Fruit fly (Drosophila melanogaster) S2 (cell line): ENCODE data around the gene CG18598.

Experiments
- CG8478 ChIP-seq: fragments of >200 bp; optimal IDR thresholded peaks from 2 replicates; lab custom pipeline; 2018
- CTCF ChIP-seq, 2 experiments: fragments of >200 bp; optimal IDR thresholded peaks; 2 replicates each; lab custom pipeline; 2018

DNA sequence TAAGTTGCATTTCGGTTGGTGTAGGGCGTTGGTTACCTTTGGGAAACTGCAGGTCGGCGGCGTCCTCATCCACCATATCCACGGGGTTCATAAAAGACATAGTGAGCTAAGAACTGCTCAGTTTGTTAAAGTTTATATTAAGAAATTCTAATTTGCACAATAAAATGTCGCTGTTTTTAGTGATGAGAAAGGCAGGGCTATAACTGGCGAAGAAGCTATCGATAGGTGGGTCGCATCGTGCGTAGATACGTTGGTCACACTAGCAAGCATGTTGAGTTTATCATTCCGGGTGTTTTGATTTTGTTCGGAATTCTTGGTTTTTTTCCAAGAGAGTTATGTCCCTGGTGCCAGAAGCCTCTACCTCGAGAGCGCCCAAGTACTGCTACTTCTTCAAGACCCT, 4.4 kb downstream of the CG18598 start, which contains the start of the genes Ada2a, Polr2D, Tgs1 and moi:
- peak; percentile 1 to 28 for TF ChIP-seq CTCF (optimal IDR thresholded peaks at IDR 0.05; lab: Kevin White, UChicago)
- no peak for TF ChIP-seq CG8478
